Comparison of ENCODE assay signal across 2 fruit fly cellular contexts in the genomic region with DNA sequence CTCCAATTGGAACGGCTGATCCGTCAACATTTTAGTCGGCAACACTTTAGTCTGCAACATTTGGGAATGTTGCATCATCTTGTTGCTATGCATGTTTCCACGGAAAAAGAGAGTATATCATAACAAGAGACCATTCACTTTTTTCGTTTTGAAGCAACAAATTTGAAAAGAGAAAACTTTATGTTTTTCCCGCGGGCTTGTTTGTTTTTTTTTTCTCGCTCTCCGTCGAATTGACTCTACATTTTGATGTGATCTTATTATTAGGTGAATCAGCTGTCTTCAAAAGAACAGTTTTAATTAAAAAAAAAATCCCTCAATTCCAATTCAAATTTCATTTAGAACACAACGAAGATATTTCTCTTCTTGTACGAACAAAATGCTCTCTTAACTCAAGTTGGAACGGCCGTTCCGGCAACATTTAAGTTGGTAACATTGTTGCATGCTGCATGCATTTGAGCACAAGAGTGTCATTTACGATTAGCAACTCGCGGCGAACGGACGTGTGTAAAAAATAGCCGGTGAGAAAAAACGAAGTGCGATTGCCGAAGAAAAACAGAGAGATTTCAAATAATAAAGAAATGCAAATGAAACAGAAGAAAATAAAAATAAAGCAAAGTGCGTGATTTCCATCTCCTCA.
A peak's percentile ranks its signal among the peaks of the same experiment; 100 is the strongest.
TF ChIP-seq lines count a peak whose summit lies in the region.

A gene (plus strand): TSS at position 469 of the 637 bp plus-strand sequence.

TF ChIP-seq in whole organism, embryonic, 481 proteins besides CTCF, POLR2A, EP300 and RAD21 (continued from another document and continues in another):
- TF ChIP-seq Fer2 (tag; optimal IDR thresholded peaks at IDR 0.05; lab: Kevin White, UChicago) (no peak), kay (GFP tag; optimal IDR thresholded peaks at IDR 0.05; lab: Kevin White, UChicago) (no peak), sens (GFP tag; lab: Kevin White, UChicago) (peak; percentile 75), Adf1 (GFP tag; IDR thresholded peaks at IDR 0.05; lab: Robert Waterston, UW) (0 out of 2 replicates have a peak, but pooled peaks have one; percentile 7), hkb (optimal IDR thresholded peaks at IDR 0.05; lab: Kevin White, UChicago) (no peak), hkb (GFP tag; IDR thresholded peaks at IDR 0.05; lab: Robert Waterston, UW) (peak; percentile 52; the same call in 1 of the 2 replicates), CG4707 (GFP tag; optimal IDR thresholded peaks at IDR 0.05; lab: Kevin White, UChicago) (peak; percentile 41), CG11504 (tag; optimal IDR thresholded peaks at IDR 0.05; lab: Kevin White, UChicago) (peak; percentile 100), sob (GFP tag; IDR thresholded peaks at IDR 0.05; lab: Robert Waterston, UW) (no peak), Mad (GFP tag; optimal IDR thresholded peaks at IDR 0.05; lab: Kevin White, UChicago) (no peak), stc (GFP tag; IDR thresholded peaks at IDR 0.05; lab: Robert Waterston, UW) (0 out of 2 replicates have a peak, but pooled peaks have one; percentile 17), eyg (GFP tag; optimal IDR thresholded peaks at IDR 0.05; lab: Kevin White, UChicago) (no peak), ATbp (GFP tag; optimal IDR thresholded peaks at IDR 0.05; lab: Kevin White, UChicago) (no peak), insv (GFP tag; optimal IDR thresholded peaks at IDR 0.05; lab: Kevin White, UChicago) (peak in 1 of 2 experiments; percentile 88), dmrt99B (tag; optimal IDR thresholded peaks at IDR 0.05; lab: Kevin White, UChicago) (no peak), CG2199 (GFP tag; IDR thresholded peaks at IDR 0.05; lab: Robert Waterston, UW) (peak; percentile 96), nerfin-2 (GFP tag; IDR thresholded peaks at IDR 0.05; lab: Robert Waterston, UW; ENCODE audit: partially characterized antibody) (no peak), CG17829 (tag; optimal IDR thresholded peaks at IDR 0.05; lab: Kevin White, UChicago) (peak; percentile 30), jing (GFP tag; optimal IDR thresholded peaks at IDR 0.05; lab: Kevin White, UChicago) (no peak), Lim3 (GFP tag; IDR thresholded peaks at IDR 0.05; lab: Robert Waterston, UW) (no peak), lbe (GFP tag; optimal IDR thresholded peaks at IDR 0.05; lab: Kevin White, UChicago) (peak; percentile 44), sd (tag; optimal IDR thresholded peaks at IDR 0.05; lab: Kevin White, UChicago) (no peak), Dref (GFP tag; IDR thresholded peaks at IDR 0.05; lab: Robert Waterston, UW) (no peak), Ets97D (GFP tag; optimal IDR thresholded peaks at IDR 0.05; lab: Kevin White, UChicago) (no peak), cas (GFP tag; IDR thresholded peaks at IDR 0.05; lab: Robert Waterston, UW) (no peak), ems (GFP tag; optimal IDR thresholded peaks at IDR 0.05; lab: Kevin White, UChicago) (no peak), Dip3 (GFP tag; optimal IDR thresholded peaks at IDR 0.05; lab: Kevin White, UChicago) (no peak), CG33213 (GFP tag; optimal IDR thresholded peaks at IDR 0.05; lab: Kevin White, UChicago) (no peak), CG18011 (GFP tag; optimal IDR thresholded peaks at IDR 0.05; lab: Kevin White, UChicago) (no peak), CG11723 (GFP tag; optimal IDR thresholded peaks at IDR 0.05; lab: Kevin White, UChicago) (peak; percentile 5), pzg (GFP tag; optimal IDR thresholded peaks at IDR 0.05; lab: Kevin White, UChicago) (no peak), CG43689 (GFP tag; IDR thresholded peaks at IDR 0.05; lab: Robert Waterston, UW) (no peak), CG9797 (GFP tag; optimal IDR thresholded peaks at IDR 0.05; lab: Kevin White, UChicago) (no peak), CG1603 (tag; optimal IDR thresholded peaks at IDR 0.05; lab: Kevin White, UChicago) (no peak), zen (tag; optimal IDR thresholded peaks at IDR 0.05; lab: Kevin White, UChicago) (no peak), CG9876 (GFP tag; optimal IDR thresholded peaks at IDR 0.05; lab: Kevin White, UChicago) (no peak), CG1529 (GFP tag; optimal IDR thresholded peaks at IDR 0.05; lab: Kevin White, UChicago) (no peak), Fer3 (tag; optimal IDR thresholded peaks at IDR 0.05; lab: Kevin White, UChicago) (no peak), CG7357 (GFP tag; IDR thresholded peaks at IDR 0.05; lab: Robert Waterston, UW) (no peak), CG7928 (GFP tag; optimal IDR thresholded peaks at IDR 0.05; lab: Kevin White, UChicago) (no peak), Sry-δ (GFP tag; optimal IDR thresholded peaks at IDR 0.05; lab: Kevin White, UChicago) (no peak), Side (GFP tag; optimal IDR thresholded peaks at IDR 0.05; lab: Kevin White, UChicago) (no peak), eve (GFP tag; optimal IDR thresholded peaks at IDR 0.05; lab: Kevin White, UChicago) (peak in 1 of 2 experiments; percentile 75), ab (GFP tag; optimal IDR thresholded peaks at IDR 0.05; lab: Kevin White, UChicago) (no peak), CG3065 (GFP tag; optimal IDR thresholded peaks at IDR 0.05; lab: Kevin White, UChicago) (no peak), aop (GFP tag; IDR thresholded peaks at IDR 0.05; lab: Robert Waterston, UW) (no peak), CG8290 (GFP tag; optimal IDR thresholded peaks at IDR 0.05; lab: Kevin White, UChicago) (no peak), CG8290 (tag; optimal IDR thresholded peaks at IDR 0.05; lab: Kevin White, UChicago) (peak in 1 of 2 experiments; percentile 20), CG3163 (GFP tag; optimal IDR thresholded peaks at IDR 0.05; lab: Kevin White, UChicago) (peak; percentile 96), chinmo (GFP tag; IDR thresholded peaks at IDR 0.05; lab: Robert Waterston, UW; ENCODE audit: partially characterized antibody) (0 out of 4 replicates have a peak, but pooled peaks have one; percentile 18), mld (GFP tag; IDR thresholded peaks at IDR 0.05; lab: Robert Waterston, UW; ENCODE audit: partially characterized antibody) (no peak), Bgb (GFP tag; IDR thresholded peaks at IDR 0.05; lab: Robert Waterston, UW; ENCODE audit: partially characterized antibody) (0 out of 2 replicates have a peak, but pooled peaks have one; percentile 26), CG13287 (GFP tag; IDR thresholded peaks at IDR 0.05; lab: Robert Waterston, UW; ENCODE audit: partially characterized antibody) (no peak), CG9817 (tag; optimal IDR thresholded peaks at IDR 0.05; lab: Kevin White, UChicago) (no peak), cato (GFP tag; optimal IDR thresholded peaks at IDR 0.05; lab: Kevin White, UChicago; ENCODE audit: borderline replicate concordance) (no peak), Mes4 (GFP tag; optimal IDR thresholded peaks at IDR 0.05; lab: Kevin White, UChicago) (no peak), PHDP (tag; optimal IDR thresholded peaks at IDR 0.05; lab: Kevin White, UChicago) (peak; percentile 6), CG10462 (GFP tag; optimal IDR thresholded peaks at IDR 0.05; lab: Kevin White, UChicago) (no peak), h (optimal IDR thresholded peaks at IDR 0.05; lab: Kevin White, UChicago) (no peak), bbx (GFP tag; IDR thresholded peaks at IDR 0.05; lab: Robert Waterston, UW; ENCODE audit: partially characterized antibody) (peak; percentile 24; the same call in 1 of the 2 replicates), CG16863 (GFP tag; optimal IDR thresholded peaks at IDR 0.05; lab: Kevin White, UChicago) (no peak)

TF ChIP-seq in whole organism, prepupa, 60 proteins besides CTCF, POLR2A, EP300 and RAD21 (continued from another document):
- TF ChIP-seq CG11902 (GFP tag; optimal IDR thresholded peaks at IDR 0.05; lab: Kevin White, UChicago) (no peak), Hr39 (GFP tag; optimal IDR thresholded peaks at IDR 0.05; lab: Kevin White, UChicago) (no peak), CG8319 (GFP tag; optimal IDR thresholded peaks at IDR 0.05; lab: Kevin White, UChicago) (no peak), achi (GFP tag; optimal IDR thresholded peaks at IDR 0.05; lab: Kevin White, UChicago) (peak; percentile 8), CG10669 (GFP tag; optimal IDR thresholded peaks at IDR 0.05; lab: Kevin White, UChicago) (no peak), svp (GFP tag; lab: Kevin White, UChicago) (no peak), Eip78C (GFP tag; lab: Kevin White, UChicago) (peak; percentile 83), CG8632 (GFP tag; optimal IDR thresholded peaks at IDR 0.05; lab: Kevin White, UChicago) (no peak), net (GFP tag; optimal IDR thresholded peaks at IDR 0.05; lab: Kevin White, UChicago) (peak; percentile 36), Blimp-1 (GFP tag; optimal IDR thresholded peaks at IDR 0.05; lab: Kevin White, UChicago) (no peak), eg (GFP tag; IDR thresholded peaks at IDR 0.05; lab: Robert Waterston, UW) (peak; percentile 19; the same call in 1 of the 3 replicates), esn (GFP tag; optimal IDR thresholded peaks at IDR 0.05; lab: Kevin White, UChicago) (peak; percentile 23), spab (GFP tag; optimal IDR thresholded peaks at IDR 0.05; lab: Kevin White, UChicago) (no peak), CG6276 (GFP tag; optimal IDR thresholded peaks at IDR 0.05; lab: Kevin White, UChicago) (peak; percentile 12), topi (GFP tag; optimal IDR thresholded peaks at IDR 0.05; lab: Kevin White, UChicago) (peak; percentile 6), fd59A (GFP tag; optimal IDR thresholded peaks at IDR 0.05; lab: Kevin White, UChicago) (no peak), Ets96B (tag; optimal IDR thresholded peaks at IDR 0.05; lab: Kevin White, UChicago) (no peak), CG10631 (GFP tag; optimal IDR thresholded peaks at IDR 0.05; lab: Kevin White, UChicago) (no peak), vri (GFP tag; optimal IDR thresholded peaks at IDR 0.05; lab: Kevin White, UChicago) (peak; percentile 56), fkh (GFP tag; optimal IDR thresholded peaks at IDR 0.05; lab: Kevin White, UChicago) (no peak), CG31627 (GFP tag; optimal IDR thresholded peaks at IDR 0.05; lab: Kevin White, UChicago) (no peak), Gug (GFP tag; IDR thresholded peaks at IDR 0.05; lab: Robert Waterston, UW) (no peak), Hr38 (GFP tag; optimal IDR thresholded peaks at IDR 0.05; lab: Kevin White, UChicago) (no peak), CG3919 (GFP tag; optimal IDR thresholded peaks at IDR 0.05; lab: Kevin White, UChicago) (peak; percentile 3), CG6792 (GFP tag; optimal IDR thresholded peaks at IDR 0.05; lab: Kevin White, UChicago) (no peak), OdsH (GFP tag; optimal IDR thresholded peaks at IDR 0.05; lab: Kevin White, UChicago) (no peak), CG4318 (GFP tag; optimal IDR thresholded peaks at IDR 0.05; lab: Kevin White, UChicago) (no peak), CG9139 (GFP tag; optimal IDR thresholded peaks at IDR 0.05; lab: Kevin White, UChicago) (peak; percentile 14), pdm3 (GFP tag; optimal IDR thresholded peaks at IDR 0.05; lab: Kevin White, UChicago) (no peak), CG6808 (GFP tag; optimal IDR thresholded peaks at IDR 0.05; lab: Kevin White, UChicago) (no peak), CG7368 (GFP tag; optimal IDR thresholded peaks at IDR 0.05; lab: Kevin White, UChicago) (no peak), CG11294 (GFP tag; IDR thresholded peaks at IDR 0.05; lab: Robert Waterston, UW) (no peak), CG6854 (GFP tag; optimal IDR thresholded peaks at IDR 0.05; lab: Kevin White, UChicago) (peak; percentile 65), CG1621 (tag; optimal IDR thresholded peaks at IDR 0.05; lab: Kevin White, UChicago) (no peak), CG6163 (GFP tag; IDR thresholded peaks at IDR 0.05; lab: Robert Waterston, UW) (peak; percentile 58; the same call in 2 of the 3 replicates), Lpt (GFP tag; optimal IDR thresholded peaks at IDR 0.05; lab: Kevin White, UChicago) (no peak), fd85E (GFP tag; optimal IDR thresholded peaks at IDR 0.05; lab: Kevin White, UChicago) (no peak), CG34406 (GFP tag; optimal IDR thresholded peaks at IDR 0.05; lab: Kevin White, UChicago) (no peak), Eip75B (GFP tag; optimal IDR thresholded peaks at IDR 0.05; lab: Kevin White, UChicago) (no peak), CG8119 (GFP tag; IDR thresholded peaks at IDR 0.05; lab: Robert Waterston, UW) (peak; percentile 43; the same call in 2 of the 3 replicates), lz (GFP tag; optimal IDR thresholded peaks at IDR 0.05; lab: Kevin White, UChicago) (no peak), Smox (GFP tag; optimal IDR thresholded peaks at IDR 0.05; lab: Kevin White, UChicago) (no peak), CG16779 (tag; optimal IDR thresholded peaks at IDR 0.05; lab: Kevin White, UChicago) (no peak)
TF ChIP-seq in whole organism, prepupa: peak in this region for 20.
